Fruit fly (Drosophila melanogaster) whole organism, pupa: Measurements from ENCODE around the gene CG16984.

ENCODE experiments used
- CG8159 ChIP-seq: fragments of 200-800 bp; sonication (Bioruptor generic); optimal IDR thresholded peaks from 3 replicates; lab custom pipeline; 2018; ENCODE audit warnings: missing biosample characterization, mild to moderate bottlenecking, missing genetic modification characterization, moderate library complexity
- Pif1B ChIP-seq: fragments of 200-800 bp; sonication (Bioruptor generic); optimal IDR thresholded peaks from 3 replicates; lab custom pipeline; 2016; ENCODE audit warnings: missing biosample characterization, missing genetic modification characterization

dm6 chr3L:2584827-2585226 lies 10.8 kb upstream of the CG16984 start:
- TF ChIP-seq Pif1B (GFP tag; lab: Kevin White, UChicago) (no peak), CG8159 (tag; lab: Kevin White, UChicago) (no peak)
